Worm (Caenorhabditis elegans) whole organism, early embryonic: Measurements from ENCODE around the gene ZC250.2.

Experiments used
- B0310.2 ChIP-seq: sonication (generic microtip); optimal IDR thresholded peaks from 2 replicates; lab custom pipeline; 2016; ENCODE audit warnings: mild to moderate bottlenecking, missing genetic modification characterization, missing compliant biosample characterization
- F13C5.2 ChIP-seq: sonication (generic microtip); optimal IDR thresholded peaks from 2 replicates; lab custom pipeline; 2017; ENCODE audit warnings: mild to moderate bottlenecking, missing genetic modification characterization, inconsistent platforms, missing compliant biosample characterization
- aly-1 ChIP-seq: sonication (generic microtip); optimal IDR thresholded peaks from 2 replicates; lab custom pipeline; 2016; ENCODE audit warnings: missing genetic modification characterization, missing compliant biosample characterization
- ama-1 ChIP-seq: fragments of 150-350 bp; optimal IDR thresholded peaks from 2 replicates; lab custom pipeline; 2014
- ceh-13 ChIP-seq: fragments of 200-800 bp; sonication (Bioruptor generic); optimal IDR thresholded peaks from 2 replicates; lab custom pipeline; 2018; ENCODE audit warnings: mild to moderate bottlenecking, missing genetic modification characterization, missing compliant biosample characterization
- ceh-36 ChIP-seq: sonication (generic microtip); optimal IDR thresholded peaks from 2 replicates; lab custom pipeline; 2016; ENCODE audit warnings: missing genetic modification characterization, inconsistent platforms, missing compliant biosample characterization
- ets-7 ChIP-seq: sonication (generic microtip); optimal IDR thresholded peaks from 2 replicates; lab custom pipeline; 2016; ENCODE audit warnings: missing genotype, missing genetic modification characterization, missing compliant biosample characterization
- flt-1 ChIP-seq: fragments of 200-800 bp; sonication (Bioruptor generic); IDR thresholded peaks from 2 replicates; pipeline ENCODE4 v1.3.6; 2022; ENCODE audit warnings: missing genetic modification characterization, missing compliant biosample characterization
- hmbx-1 ChIP-seq: sonication (generic microtip); optimal IDR thresholded peaks from 2 replicates; lab custom pipeline; 2016; ENCODE audit warnings: mild to moderate bottlenecking, missing genetic modification characterization, missing compliant biosample characterization
- hmg-4 ChIP-seq: fragments of 200-800 bp; sonication (Bioruptor generic); optimal IDR thresholded peaks from 2 replicates; lab custom pipeline; 2018; ENCODE audit warnings: mild to moderate bottlenecking, missing genetic modification characterization, missing compliant biosample characterization
- hnd-1 ChIP-seq: sonication (generic microtip); optimal IDR thresholded peaks from 2 replicates; lab custom pipeline; 2016; ENCODE audit warnings: missing genetic modification characterization, missing compliant biosample characterization
- pes-1 ChIP-seq: fragments of 200-800 bp; sonication (Bioruptor generic); IDR thresholded peaks from 2 replicates; pipeline ENCODE4 v1.3.6; 2022; ENCODE audit warnings: missing genetic modification reagents, missing genetic modification characterization, missing compliant biosample characterization
- scrt-1 ChIP-seq: fragments of 200-800 bp; sonication (Bioruptor generic); IDR thresholded peaks from 2 replicates; pipeline ENCODE4 v1.3.6; 2022; ENCODE audit warnings: missing genetic modification characterization, missing compliant biosample characterization
- sea-1 ChIP-seq: fragments of 200-800 bp; sonication (Bioruptor generic); conservative IDR thresholded peaks from 2 replicates; pipeline ENCODE4 v1.3.6; 2022; ENCODE audit warnings: missing genetic modification characterization, missing compliant biosample characterization
- tbx-11 ChIP-seq: fragments of 200-800 bp; sonication (Bioruptor generic); IDR thresholded peaks from 2 replicates; pipeline ENCODE4 v1.3.6; 2022; ENCODE audit warnings: missing genetic modification characterization, missing compliant biosample characterization
- tbx-37 ChIP-seq: fragments of 200-800 bp; sonication (Bioruptor generic); conservative IDR thresholded peaks from 2 replicates; pipeline ENCODE4 v1.3.6; 2022; ENCODE audit warnings: missing genetic modification reagents, missing genetic modification characterization, missing compliant biosample characterization
- tra-4 ChIP-seq: sonication (generic microtip); optimal IDR thresholded peaks from 2 replicates; lab custom pipeline; 2017; ENCODE audit warnings: missing genetic modification characterization, missing compliant biosample characterization

The ZC250.2 gene

ce11 chrV:5788650-5789049 is 3.5 kb upstream of the ZC250.2 start:
- TF ChIP-seq ama-1 (lab: Kevin White, UChicago) (no peak), ceh-36 (tag; lab: Kevin White, UChicago) (no peak), ceh-13 (no peak), tbx-37 (GFP tag; lab: Robert Waterston, UW) (no peak), ets-7 (tag; lab: Kevin White, UChicago) (no peak), F13C5.2 (tag; lab: Kevin White, UChicago) (no peak), B0310.2 (tag; lab: Kevin White, UChicago) (no peak)

DNA sequence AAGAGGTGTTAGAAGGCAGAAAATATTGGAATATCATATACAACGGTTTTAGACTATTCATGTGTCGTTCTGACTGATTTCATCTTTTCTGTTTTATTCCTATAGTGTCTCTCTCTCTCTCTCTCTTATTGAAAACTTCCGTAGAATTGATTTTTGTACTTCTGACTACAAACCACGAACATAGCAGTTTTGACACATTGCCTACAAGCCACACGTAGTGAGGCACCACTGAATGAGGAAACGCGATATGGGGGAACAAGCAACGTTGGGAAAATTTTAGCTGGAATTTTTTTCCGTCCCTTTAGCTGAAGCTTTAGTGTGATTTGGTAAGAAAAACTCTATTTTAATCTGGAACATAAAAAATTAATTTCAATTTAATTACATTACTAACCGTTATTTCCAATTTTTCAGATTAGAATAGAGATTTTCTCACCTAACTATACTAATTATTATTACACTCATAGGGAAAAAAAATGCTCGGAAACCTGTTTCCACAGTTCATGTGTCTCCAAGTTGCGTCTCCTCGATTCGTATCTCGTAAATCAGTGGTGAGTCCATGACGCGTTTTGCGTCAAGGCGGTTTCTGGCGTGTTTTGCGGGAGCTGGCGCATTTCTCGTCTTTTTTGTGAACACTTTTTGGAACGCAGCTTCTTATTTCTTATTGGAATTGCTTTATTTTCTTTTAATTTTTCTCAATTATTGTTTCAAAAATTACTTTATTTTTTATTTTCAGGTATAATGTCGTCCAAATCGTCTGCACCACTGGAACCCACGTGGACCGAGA is 1.4 kb upstream of the ZC250.2 start, which contains the start of the genes nhr-142 and F44E7.9:
nhr-142 (minus strand) TSS at position 57 of the 784 bp plus-strand sequence.
F44E7.9 (plus strand) TSS at position 734 of the 784 bp plus-strand sequence.
- TF ChIP-seq flt-1 (GFP tag; lab: Robert Waterston, UW), result peak; percentile 66
- TF ChIP-seq tbx-37 (GFP tag; lab: Robert Waterston, UW), result 0 out of 2 replicates have a peak, but pooled peaks have one; percentile 15
- no peak for TF ChIP-seq ceh-13
- no peak for TF ChIP-seq hnd-1 (tag; lab: Kevin White, UChicago)
- peak; percentile 67 for TF ChIP-seq hmg-4 (GFP tag; lab: Kevin White, UChicago)
- TF ChIP-seq pes-1 (GFP tag; lab: Robert Waterston, UW), result no peak; the same call in 1 of the 2 replicates
- TF ChIP-seq F13C5.2 (tag; lab: Kevin White, UChicago), result peak; percentile 64

- no peak for TF ChIP-seq ets-7 (tag; lab: Kevin White, UChicago)
- no peak for TF ChIP-seq ceh-36 (tag; lab: Kevin White, UChicago)
- no peak for TF ChIP-seq tbx-11 (GFP tag; lab: Robert Waterston, UW)
- TF ChIP-seq ceh-13, result no peak
- no peak for TF ChIP-seq hmbx-1
- no peak for TF ChIP-seq B0310.2 (tag; lab: Kevin White, UChicago)
- no peak for TF ChIP-seq tra-4
- no peak for TF ChIP-seq tbx-37 (GFP tag; lab: Robert Waterston, UW)
- TF ChIP-seq hnd-1 (tag; lab: Kevin White, UChicago), result no peak
- no peak for TF ChIP-seq sea-1 (GFP tag; lab: Robert Waterston, UW)
- no peak for TF ChIP-seq scrt-1 (GFP tag; lab: Robert Waterston, UW)
- no peak for TF ChIP-seq aly-1 (tag; lab: Kevin White, UChicago)
- no peak for TF ChIP-seq flt-1 (GFP tag; lab: Robert Waterston, UW)
- TF ChIP-seq ama-1 (lab: Kevin White, UChicago), result no peak
- no peak for TF ChIP-seq F13C5.2 (tag; lab: Kevin White, UChicago)
- TF ChIP-seq hmg-4 (GFP tag; lab: Kevin White, UChicago), result no peak
Measured at ce11 chrV:5798132-5798531, 6.0 kb downstream of the ZC250.2 start, which contains the start of gene nstp-3. TSS of gene nstp-3 (minus strand) at chrV:5798232.

- TF ChIP-seq ceh-13 (no peak), B0310.2 (tag; lab: Kevin White, UChicago) (no peak), flt-1 (GFP tag; lab: Robert Waterston, UW) (no peak), F13C5.2 (tag; lab: Kevin White, UChicago) (no peak), pes-1 (GFP tag; lab: Robert Waterston, UW) (no peak), tbx-11 (GFP tag; lab: Robert Waterston, UW) (no peak), ceh-36 (tag; lab: Kevin White, UChicago) (no peak), scrt-1 (GFP tag; lab: Robert Waterston, UW) (no peak), ets-7 (tag; lab: Kevin White, UChicago) (no peak)
Measured at ce11 chrV:5799373-5799772, 7.2 kb downstream of the ZC250.2 start, which contains the start of gene cyn-17. TSS of gene cyn-17 (plus strand) at chrV:5799673.

DNA sequence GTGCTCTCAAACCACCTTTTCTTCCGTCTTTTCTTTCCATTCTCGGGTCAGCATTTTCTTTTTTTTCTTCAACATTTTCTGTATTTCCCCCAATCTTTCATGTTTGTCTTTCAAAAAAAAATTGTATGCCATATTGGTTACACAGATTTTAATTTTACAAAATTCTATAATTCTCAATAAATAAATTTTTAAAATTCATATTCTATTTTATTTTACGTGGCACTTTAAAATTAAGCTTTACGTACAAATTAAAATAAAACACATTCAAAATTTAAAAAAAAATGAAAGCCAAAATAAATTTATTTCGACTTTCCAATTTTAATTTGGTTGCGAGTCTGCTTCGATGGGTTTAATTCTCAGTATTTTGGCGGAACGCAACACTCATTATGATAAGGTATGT is 13.3 kb downstream of the ZC250.2 start, which contains the start of gene ZC250.5:
ZC250.5 (plus strand) TSS at position 301 of the 400 bp plus-strand sequence.
- no peak for TF ChIP-seq ceh-13
- TF ChIP-seq B0310.2 (tag; lab: Kevin White, UChicago), result no peak
- TF ChIP-seq tbx-11 (GFP tag; lab: Robert Waterston, UW), result no peak
- no peak for TF ChIP-seq hmbx-1
- TF ChIP-seq ets-7 (tag; lab: Kevin White, UChicago), result no peak
- no peak for TF ChIP-seq aly-1 (tag; lab: Kevin White, UChicago)
- no peak for TF ChIP-seq scrt-1 (GFP tag; lab: Robert Waterston, UW)
- no peak for TF ChIP-seq ceh-36 (tag; lab: Kevin White, UChicago)
- TF ChIP-seq F13C5.2 (tag; lab: Kevin White, UChicago), result no peak
- TF ChIP-seq tbx-37 (GFP tag; lab: Robert Waterston, UW), result no peak
- no peak for TF ChIP-seq hmg-4 (GFP tag; lab: Kevin White, UChicago)
- TF ChIP-seq hnd-1 (tag; lab: Kevin White, UChicago), result no peak
- TF ChIP-seq sea-1 (GFP tag; lab: Robert Waterston, UW), result no peak
- TF ChIP-seq flt-1 (GFP tag; lab: Robert Waterston, UW), result no peak

ce11 chrV:5813060-5813659 is 21.0 kb downstream of the ZC250.2 start, which contains the start of gene ZC250.4:
TSS of gene ZC250.4 (minus strand) at chrV:5813137.
- no peak for TF ChIP-seq aly-1 (tag; lab: Kevin White, UChicago)
- no peak for TF ChIP-seq tbx-37 (GFP tag; lab: Robert Waterston, UW)
- TF ChIP-seq hmg-4 (GFP tag; lab: Kevin White, UChicago), result no peak
- TF ChIP-seq hmbx-1, result no peak
- no peak for TF ChIP-seq F13C5.2 (tag; lab: Kevin White, UChicago)
- no peak for TF ChIP-seq ceh-13
- no peak for TF ChIP-seq ceh-36 (tag; lab: Kevin White, UChicago)
- no peak for TF ChIP-seq B0310.2 (tag; lab: Kevin White, UChicago)
- no peak for TF ChIP-seq scrt-1 (GFP tag; lab: Robert Waterston, UW)
- TF ChIP-seq tra-4, result no peak
- TF ChIP-seq hnd-1 (tag; lab: Kevin White, UChicago), result no peak
- no peak for TF ChIP-seq flt-1 (GFP tag; lab: Robert Waterston, UW)
- TF ChIP-seq ama-1 (lab: Kevin White, UChicago), result no peak
- no peak for TF ChIP-seq pes-1 (GFP tag; lab: Robert Waterston, UW)
- TF ChIP-seq ets-7 (tag; lab: Kevin White, UChicago), result no peak
- no peak for TF ChIP-seq tbx-11 (GFP tag; lab: Robert Waterston, UW)
- no peak for TF ChIP-seq sea-1 (GFP tag; lab: Robert Waterston, UW)
